Worm (Caenorhabditis elegans) whole organism, mixed stage, embryonic: Measurements from ENCODE around the gene R193.2.

Experiments used
- snpc-4 ChIP-seq: fragments of 150-350 bp; optimal IDR thresholded peaks from 2 replicates; lab custom pipeline; 2014; ENCODE audit warnings: missing biosample characterization, missing genetic modification characterization
- ztf-11 ChIP-seq: fragments of 150-350 bp; optimal IDR thresholded peaks from 2 replicates; lab custom pipeline; 2014; ENCODE audit warnings: missing biosample characterization, missing genetic modification characterization

- no peak for TF ChIP-seq snpc-4 (tag; lab: Kevin White, UChicago)
- TF ChIP-seq ztf-11 (tag; lab: Kevin White, UChicago): no peak
Measured at ce11 chrX:1125426-1125825, 23.0 kb downstream of the R193.2 start, which contains the start of gene lmp-2.
